Fruit fly (Drosophila melanogaster) S2 (cell line): ENCODE measurements around the gene CG9702.

Source experiments
- CG8478 ChIP-seq: fragments of >200 bp; optimal IDR thresholded peaks from 2 replicates; lab custom pipeline; 2018
- CTCF ChIP-seq, 2 experiments: fragments of >200 bp; optimal IDR thresholded peaks; 2 replicates each; lab custom pipeline; 2018

CG9702 gene

DNA sequence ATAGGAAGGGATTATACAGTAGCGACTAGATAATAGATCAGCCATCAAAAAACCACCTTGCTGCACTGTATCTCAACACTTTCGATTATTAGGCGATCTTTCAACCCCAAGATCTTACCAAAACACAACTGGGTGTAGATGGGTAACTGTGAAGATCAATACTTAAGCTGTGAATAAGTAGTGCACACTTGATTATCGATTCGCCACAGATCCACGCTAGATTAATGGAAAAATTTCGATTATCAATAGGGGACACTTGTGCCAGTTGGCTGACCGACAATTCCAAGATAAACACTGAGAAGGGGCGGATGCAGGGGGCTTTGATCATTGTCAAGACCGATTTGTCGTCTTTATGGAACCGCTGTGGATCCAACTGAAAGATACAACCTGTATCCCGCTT lies at the start of gene CG9702:
Gene CG9702 (plus strand): TSS at position 301 of the 400 bp plus-strand sequence.
- TF ChIP-seq CG8478 (lab: Kevin White, UChicago), result no peak
- TF ChIP-seq CTCF (optimal IDR thresholded peaks at IDR 0.05; lab: Kevin White, UChicago), result no peak

DNA sequence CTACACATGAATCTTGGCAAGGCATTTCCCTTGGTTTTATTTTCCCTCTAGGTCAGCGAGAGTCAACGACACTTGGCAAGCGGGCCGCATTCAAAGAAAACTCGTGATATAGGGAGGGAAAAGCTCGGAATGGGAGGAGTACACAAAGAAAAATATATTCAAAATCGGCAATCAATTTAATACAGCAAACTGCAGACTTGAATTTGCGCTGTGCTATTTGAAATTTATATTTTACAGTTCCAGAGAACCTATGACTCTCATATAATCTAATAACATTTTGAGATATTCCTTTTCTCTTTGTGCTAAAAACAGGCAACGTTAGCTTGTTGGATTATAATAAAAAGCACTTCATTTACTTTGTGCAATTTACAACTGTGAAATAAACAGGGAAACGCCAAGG lies 49.7 kb upstream of the CG9702 start:
- no peak for TF ChIP-seq CG8478 (lab: Kevin White, UChicago)
- TF ChIP-seq CTCF (optimal IDR thresholded peaks at IDR 0.05; lab: Kevin White, UChicago), result no peak

DNA sequence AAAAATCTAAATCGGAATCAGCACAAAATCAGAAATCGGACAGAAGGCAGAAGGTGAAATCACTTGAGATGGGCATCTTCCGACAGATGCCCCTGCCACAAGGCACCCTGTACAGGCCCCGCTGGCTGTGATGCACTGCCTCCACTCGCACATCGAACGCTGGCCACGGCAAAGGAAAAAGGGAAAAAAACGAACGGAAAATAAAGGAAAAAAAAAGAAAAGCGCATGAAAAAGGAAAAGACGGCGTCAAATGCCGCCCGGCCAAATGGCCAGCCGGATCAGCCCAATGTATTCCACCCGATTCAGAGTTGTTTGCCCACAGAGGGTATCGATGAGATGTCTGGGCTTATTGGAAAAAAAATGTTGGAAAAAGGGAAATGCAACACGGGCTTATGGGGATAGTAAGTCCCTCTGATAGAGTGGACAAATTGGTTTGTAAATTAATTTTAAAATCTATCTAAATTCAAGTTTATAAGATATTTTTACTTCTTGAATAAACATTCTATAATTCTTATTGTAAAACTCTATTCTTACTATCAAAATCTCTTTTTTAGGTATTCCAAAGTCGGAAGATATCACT lies 48.0 kb upstream of the CG9702 start:
- TF ChIP-seq CG8478 (lab: Kevin White, UChicago), result no peak
- no peak for TF ChIP-seq CTCF (optimal IDR thresholded peaks at IDR 0.05; lab: Kevin White, UChicago)

DNA sequence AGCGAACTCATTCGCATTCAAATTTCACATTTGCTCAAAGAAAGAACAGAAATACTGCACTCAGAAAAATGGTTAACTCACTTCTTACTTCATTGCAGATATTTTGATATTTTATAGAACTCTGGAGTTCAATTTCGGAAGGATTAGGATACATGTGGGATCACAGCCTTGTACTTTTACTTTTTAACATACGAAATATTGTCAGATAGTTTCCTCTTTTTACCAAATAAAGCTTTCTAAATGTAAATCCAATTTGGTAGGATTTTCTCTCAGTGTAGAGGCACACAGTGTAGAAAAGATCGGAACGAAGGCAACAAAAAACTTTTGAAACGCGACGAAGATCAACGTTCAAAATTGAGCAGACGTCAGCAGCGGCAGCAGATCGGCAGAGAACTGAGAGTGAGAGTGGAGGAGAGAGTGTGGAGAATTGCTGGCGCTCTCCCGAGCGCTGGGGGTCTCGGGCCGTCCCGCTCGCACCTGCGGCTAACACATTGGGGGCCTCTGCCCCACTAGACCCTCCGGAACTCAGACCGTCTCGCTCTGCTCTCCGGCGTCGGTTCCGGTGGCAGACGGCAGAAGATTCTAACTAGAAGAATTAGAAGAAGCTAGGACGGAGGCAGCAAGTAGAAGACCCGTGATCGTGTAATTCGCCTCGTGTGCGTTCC lies 47.1 kb upstream of the CG9702 start, which contains the start of gene tmod:
Gene tmod (plus strand): TSS at position 619 of the 665 bp plus-strand sequence.
- TF ChIP-seq CG8478 (lab: Kevin White, UChicago), result no peak
- no peak for TF ChIP-seq CTCF (optimal IDR thresholded peaks at IDR 0.05; lab: Kevin White, UChicago)

DNA sequence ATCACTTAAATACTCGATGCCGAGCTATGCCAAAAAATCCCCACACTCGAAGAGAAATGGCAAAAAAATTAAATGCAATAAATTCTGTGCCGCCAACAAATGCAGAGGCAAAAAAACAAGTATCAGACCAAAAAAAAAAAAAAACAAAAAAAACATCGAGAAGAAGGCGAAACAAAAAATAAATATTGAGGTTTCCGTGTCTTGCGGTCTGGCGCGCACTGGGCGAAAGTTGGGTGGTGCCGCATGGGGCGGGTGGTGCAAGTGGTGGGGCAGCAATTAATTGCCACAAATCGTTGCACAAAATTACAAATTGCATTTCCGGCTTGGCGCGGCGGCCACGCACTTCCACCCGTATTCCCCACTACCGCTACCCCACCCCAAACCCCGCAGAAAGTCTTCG lies 44.8 kb upstream of the CG9702 start:
- TF ChIP-seq CTCF (optimal IDR thresholded peaks at IDR 0.05; lab: Kevin White, UChicago), result no peak
- TF ChIP-seq CG8478 (lab: Kevin White, UChicago), result no peak

DNA sequence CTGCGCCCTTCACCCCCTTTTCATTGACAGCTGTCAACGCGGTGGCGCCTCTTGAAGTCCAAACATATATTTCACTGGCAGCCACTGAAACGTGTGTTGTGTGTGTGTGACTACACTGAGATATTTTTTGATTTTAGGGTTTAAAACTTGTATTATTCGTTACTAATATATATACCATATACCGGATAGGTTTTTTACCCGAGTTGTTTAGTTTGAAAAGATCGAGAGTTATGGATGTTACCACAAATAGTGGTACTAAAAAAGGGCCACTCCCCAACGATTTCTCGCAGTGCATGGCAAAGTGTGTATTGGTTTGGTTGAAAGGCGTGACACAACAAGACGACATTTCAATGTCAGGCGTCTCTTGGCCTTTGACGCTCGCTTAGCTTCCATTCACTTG lies 42.8 kb upstream of the CG9702 start:
- TF ChIP-seq CTCF (optimal IDR thresholded peaks at IDR 0.05; lab: Kevin White, UChicago) (no peak), CG8478 (lab: Kevin White, UChicago) (no peak)

DNA sequence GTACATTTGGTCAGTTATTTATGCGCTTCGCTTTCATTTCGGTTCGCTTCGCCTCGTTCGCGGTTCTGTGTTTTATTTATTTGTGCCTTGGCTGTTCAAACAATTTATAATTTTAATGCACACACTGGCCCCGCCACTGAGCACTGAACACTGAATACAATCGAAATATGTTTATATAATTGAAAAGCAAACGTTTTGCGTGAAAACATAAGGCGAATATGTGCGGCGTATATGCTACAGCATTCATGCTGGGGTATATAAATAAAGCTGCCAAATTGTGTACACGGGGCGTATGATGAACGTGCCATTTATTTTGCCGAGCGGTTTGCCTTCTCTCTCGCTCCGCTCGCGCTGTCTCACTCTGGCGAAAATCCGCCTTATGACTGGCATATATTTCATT lies 42.3 kb upstream of the CG9702 start:
- no peak for TF ChIP-seq CG8478 (lab: Kevin White, UChicago)
- TF ChIP-seq CTCF (optimal IDR thresholded peaks at IDR 0.05; lab: Kevin White, UChicago), result no peak

DNA sequence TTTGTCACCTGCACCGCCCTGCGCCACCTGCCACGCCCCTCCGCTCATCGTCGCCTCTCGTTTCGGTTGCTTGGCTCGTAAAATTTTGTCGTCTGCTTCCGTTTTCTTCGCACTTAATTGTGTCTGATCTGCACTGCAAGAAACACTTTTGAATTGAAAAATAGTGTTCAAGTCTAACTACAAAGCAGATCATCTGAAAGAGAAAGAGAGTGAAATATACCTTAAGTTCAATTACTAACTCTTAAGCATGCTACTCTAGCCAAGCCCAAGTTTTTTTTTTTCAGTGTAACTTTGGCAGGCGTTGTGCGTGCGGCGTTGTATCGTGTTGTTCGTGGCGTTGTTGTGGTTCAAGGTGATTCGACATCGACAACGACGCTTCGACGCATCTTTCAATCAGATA lies 39.0 kb upstream of the CG9702 start:
- TF ChIP-seq CG8478 (lab: Kevin White, UChicago) (no peak), CTCF (optimal IDR thresholded peaks at IDR 0.05; lab: Kevin White, UChicago) (no peak)

DNA sequence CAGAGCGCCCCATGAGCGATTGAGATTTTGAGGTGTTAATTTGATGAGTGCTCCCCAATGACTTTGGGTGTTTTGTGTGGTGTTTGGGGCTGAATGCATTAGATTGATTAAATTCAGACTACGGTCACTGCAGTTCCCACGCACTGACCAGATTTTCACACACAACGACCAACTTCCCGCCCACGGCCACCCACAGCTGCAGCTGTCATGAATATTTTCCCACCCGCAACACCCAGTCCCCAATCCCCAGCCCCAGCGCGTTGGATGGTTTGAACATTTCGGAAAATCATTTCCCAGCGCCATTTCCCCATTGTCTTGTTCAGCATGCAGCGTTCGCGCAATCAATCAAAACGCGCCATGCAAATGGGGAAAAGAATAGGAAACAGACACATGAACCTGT lies 37.8 kb upstream of the CG9702 start:
- TF ChIP-seq CTCF (optimal IDR thresholded peaks at IDR 0.05; lab: Kevin White, UChicago) (no peak), CG8478 (lab: Kevin White, UChicago) (no peak)

DNA sequence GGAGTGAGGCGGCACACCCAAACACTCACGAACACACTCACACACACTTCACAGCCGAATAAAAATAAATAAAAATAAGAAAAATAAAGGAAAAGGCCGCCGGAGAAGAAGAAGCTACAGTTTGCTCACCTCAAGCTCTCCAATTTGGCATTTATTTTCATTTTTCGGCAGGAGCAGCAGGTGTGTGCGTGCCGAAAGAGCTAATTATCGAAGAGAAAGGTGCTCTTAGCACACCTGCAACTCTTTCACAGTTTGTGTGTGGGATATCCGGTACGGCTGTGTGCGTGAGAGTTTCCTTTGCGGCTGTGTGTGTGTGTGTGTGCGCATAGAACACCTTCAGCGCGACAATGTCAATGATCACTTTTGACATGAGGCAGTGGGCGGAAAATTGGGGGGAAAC lies 34.3 kb upstream of the CG9702 start:
- TF ChIP-seq CTCF (optimal IDR thresholded peaks at IDR 0.05; lab: Kevin White, UChicago), result no peak
- no peak for TF ChIP-seq CG8478 (lab: Kevin White, UChicago)

DNA sequence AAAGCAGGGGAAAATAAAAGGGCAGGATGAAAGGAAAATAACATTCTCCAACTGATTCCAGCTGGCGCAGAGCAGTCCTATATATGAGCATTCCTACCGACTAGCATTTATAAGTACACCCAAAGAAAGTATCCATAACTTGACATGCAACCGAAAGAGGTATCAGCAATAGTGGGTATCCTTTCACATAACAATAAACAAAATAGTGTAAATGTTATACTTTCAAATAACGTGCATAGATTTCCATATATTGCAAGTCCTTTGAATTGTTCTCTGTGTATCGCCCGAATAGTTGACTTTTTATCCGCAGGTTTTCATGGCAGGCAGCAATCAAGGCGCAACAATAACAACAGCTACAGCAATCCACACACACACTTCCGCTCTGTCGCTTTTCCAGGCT lies 29.2 kb upstream of the CG9702 start:
- TF ChIP-seq CG8478 (lab: Kevin White, UChicago) (no peak), CTCF (optimal IDR thresholded peaks at IDR 0.05; lab: Kevin White, UChicago) (no peak)

DNA sequence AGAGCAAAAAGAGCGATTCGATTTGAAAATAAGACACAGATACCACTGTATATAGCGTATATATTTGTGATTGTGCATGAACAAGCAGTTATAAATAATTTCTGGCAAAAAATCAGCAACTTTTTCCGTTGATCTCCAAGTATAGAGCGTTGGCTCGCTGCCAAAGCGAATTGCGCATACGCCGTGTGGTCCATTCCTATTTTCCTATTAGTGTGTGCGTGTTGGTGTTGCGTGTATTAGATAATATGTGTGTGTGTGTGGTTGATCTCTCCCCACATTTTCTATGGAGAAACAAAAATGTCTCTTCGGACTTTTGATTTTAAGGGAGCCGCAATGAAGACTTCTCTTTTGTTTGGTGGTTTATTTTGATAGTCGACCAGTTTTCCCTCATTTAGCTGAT lies 26.7 kb upstream of the CG9702 start:
- no peak for TF ChIP-seq CTCF (optimal IDR thresholded peaks at IDR 0.05; lab: Kevin White, UChicago)
- TF ChIP-seq CG8478 (lab: Kevin White, UChicago), result no peak

DNA sequence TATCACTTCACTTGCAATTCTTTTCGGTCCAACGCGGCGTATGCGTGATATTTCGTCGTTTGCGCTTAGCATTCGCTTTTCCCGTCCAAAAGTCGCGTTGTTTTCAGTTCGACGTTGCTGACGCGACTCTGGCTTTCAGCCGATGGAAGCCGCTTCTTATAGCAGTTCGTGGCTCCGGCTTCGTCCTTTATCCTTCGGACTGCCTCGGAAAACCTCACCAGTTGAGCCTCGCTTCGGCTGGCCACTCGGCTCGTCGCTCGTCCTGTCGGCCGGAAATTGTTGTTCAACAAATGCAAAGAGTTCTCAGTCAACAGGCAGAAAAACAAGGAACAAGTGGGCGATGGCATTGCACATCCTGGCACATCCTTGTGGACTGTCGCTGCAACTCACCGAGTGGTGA lies 19.2 kb upstream of the CG9702 start, which contains the start of gene CG34155:
Gene CG34155 (minus strand): TSS at position 130 of the 400 bp plus-strand sequence.
- TF ChIP-seq CG8478 (lab: Kevin White, UChicago) (no peak), CTCF (optimal IDR thresholded peaks at IDR 0.05; lab: Kevin White, UChicago) (no peak)

DNA sequence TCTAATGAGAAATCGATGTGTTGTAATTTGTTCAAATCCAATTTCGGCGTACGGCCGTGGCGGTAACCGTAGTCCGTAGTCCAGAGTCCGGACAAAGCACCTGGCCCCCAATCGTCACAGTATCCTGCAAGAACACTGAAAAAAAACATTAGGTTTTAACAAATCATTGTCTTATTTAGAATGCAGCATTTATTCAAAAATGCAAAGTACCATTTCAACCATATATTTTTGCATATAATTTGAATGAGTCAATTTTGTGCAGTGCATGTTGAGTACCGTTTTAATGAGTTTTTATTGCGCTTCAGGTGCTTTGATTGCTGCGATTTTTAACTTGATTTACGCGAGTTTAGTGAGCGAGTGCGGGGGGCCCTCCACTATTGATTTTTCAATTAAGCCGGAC lies 18.0 kb upstream of the CG9702 start:
- TF ChIP-seq CTCF (optimal IDR thresholded peaks at IDR 0.05; lab: Kevin White, UChicago) (no peak), CG8478 (lab: Kevin White, UChicago) (no peak)

DNA sequence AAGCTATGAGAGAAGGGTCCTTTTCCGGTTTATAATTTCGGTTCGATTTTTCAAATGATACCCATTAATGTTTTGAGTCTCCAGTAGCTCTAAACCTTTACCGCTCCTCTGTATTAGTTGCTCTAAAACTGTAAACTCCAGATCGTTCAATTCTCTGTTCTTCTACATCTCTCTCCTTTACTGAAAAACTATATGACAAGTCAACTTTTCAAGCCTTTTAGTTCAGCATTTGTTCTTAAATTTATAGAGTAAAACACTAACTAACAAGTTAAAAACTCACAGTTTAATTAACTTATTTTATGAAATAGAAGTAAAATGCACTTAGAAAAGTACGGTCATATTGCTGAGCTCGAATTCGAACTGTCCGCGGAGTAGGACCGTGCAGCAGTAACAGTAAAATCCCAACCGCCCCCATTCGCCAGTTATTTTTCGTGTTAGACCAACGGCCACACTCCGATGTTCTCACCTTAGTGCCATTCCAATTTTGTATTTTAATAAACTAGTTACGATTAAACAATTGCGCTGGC lies 16.4 kb upstream of the CG9702 start:
- TF ChIP-seq CTCF (optimal IDR thresholded peaks at IDR 0.05; lab: Kevin White, UChicago) (no peak), CG8478 (lab: Kevin White, UChicago) (no peak)
